Worm (Caenorhabditis elegans): ENCODE measurements around the gene mdt-20.
A peak's percentile ranks its signal among the peaks of the same experiment; 100 is the strongest.
"Not testable (repeated sequence)": the region's sequence is repeated elsewhere in the genome, so short reads cannot be mapped to it uniquely, and the experiment has no call there.

Gene mdt-20

DNA sequence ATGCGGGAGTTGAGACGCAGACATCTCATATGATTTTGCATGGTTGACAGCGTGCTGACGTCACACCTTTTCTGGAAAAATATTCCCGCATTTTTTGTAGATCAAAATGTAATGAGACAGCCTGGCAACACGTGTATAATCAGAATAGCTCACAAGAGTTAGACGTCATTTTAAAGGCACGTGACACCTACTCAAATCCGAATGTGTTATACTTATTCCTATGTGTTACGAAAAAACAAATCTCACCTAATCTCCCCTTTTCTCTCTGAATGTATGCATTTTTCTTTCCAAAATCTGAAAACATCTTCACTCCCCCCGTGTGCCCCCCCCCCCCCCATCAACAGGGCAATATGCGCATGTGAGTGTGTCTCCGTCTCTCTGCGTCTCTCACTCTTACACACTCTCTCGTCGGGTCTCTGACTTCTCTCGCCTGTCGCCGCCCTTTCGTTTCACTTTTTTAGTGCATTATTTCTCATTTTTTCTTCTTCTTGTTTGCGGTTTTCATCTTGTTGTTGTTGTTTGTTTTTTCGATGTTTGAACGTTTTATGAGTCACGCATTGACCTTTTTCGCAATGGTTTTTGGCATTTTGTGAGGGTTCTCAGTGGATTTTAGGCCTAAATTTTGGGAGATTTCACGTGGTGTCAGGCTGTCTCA, 19.2 kb upstream of the mdt-20 start:
- no peak for TF ChIP-seq hmbx-1 (tag; optimal IDR thresholded peaks at IDR 0.05)
- TF ChIP-seq F13C5.2 (tag; optimal IDR thresholded peaks at IDR 0.05) = peak; percentile 36

- no peak for TF ChIP-seq hmbx-1 (tag; optimal IDR thresholded peaks at IDR 0.05)
- TF ChIP-seq tra-4 (tag; optimal IDR thresholded peaks at IDR 0.05) = no peak
- TF ChIP-seq ceh-36 (tag; optimal IDR thresholded peaks at IDR 0.05) = no peak
- TF ChIP-seq hnd-1 (tag; optimal IDR thresholded peaks at IDR 0.05) = no peak
- no peak for TF ChIP-seq flt-1 (GFP tag; IDR thresholded peaks at IDR 0.05)
- TF ChIP-seq tbx-37 (GFP tag; conservative IDR thresholded peaks at IDR 0.05) = no peak
- no peak for TF ChIP-seq ets-7 (tag; optimal IDR thresholded peaks at IDR 0.05)
- TF ChIP-seq pes-1 (GFP tag; IDR thresholded peaks at IDR 0.05) = no peak
- no peak for TF ChIP-seq sea-1 (GFP tag; conservative IDR thresholded peaks at IDR 0.05)
- TF ChIP-seq aly-1 (tag; optimal IDR thresholded peaks at IDR 0.05) = no peak
- no peak for TF ChIP-seq tbx-11 (GFP tag; IDR thresholded peaks at IDR 0.05)
- TF ChIP-seq ama-1 (optimal IDR thresholded peaks at IDR 0.05) = no peak
- no peak for TF ChIP-seq hmg-4 (GFP tag; optimal IDR thresholded peaks at IDR 0.05)
- TF ChIP-seq F13C5.2 (tag; optimal IDR thresholded peaks at IDR 0.05) = no peak
- TF ChIP-seq scrt-1 (GFP tag; IDR thresholded peaks at IDR 0.05) = no peak
- no peak for TF ChIP-seq B0310.2 (tag; optimal IDR thresholded peaks at IDR 0.05)
- TF ChIP-seq ceh-13 (GFP tag; optimal IDR thresholded peaks at IDR 0.05) = no peak
Observed at ce11 chrIV:1170408-1170807, 17.2 kb upstream of the mdt-20 start, which contains the start of gene cec-2. Gene cec-2 (plus strand): TSS chrIV:1170708.

- TF ChIP-seq tra-4 (tag; optimal IDR thresholded peaks at IDR 0.05) = no peak
- TF ChIP-seq ets-7 (tag; optimal IDR thresholded peaks at IDR 0.05) = no peak
- no peak for TF ChIP-seq hmbx-1 (tag; optimal IDR thresholded peaks at IDR 0.05)
Observed at ce11 chrIV:1174411-1174810, 13.2 kb upstream of the mdt-20 start.

DNA sequence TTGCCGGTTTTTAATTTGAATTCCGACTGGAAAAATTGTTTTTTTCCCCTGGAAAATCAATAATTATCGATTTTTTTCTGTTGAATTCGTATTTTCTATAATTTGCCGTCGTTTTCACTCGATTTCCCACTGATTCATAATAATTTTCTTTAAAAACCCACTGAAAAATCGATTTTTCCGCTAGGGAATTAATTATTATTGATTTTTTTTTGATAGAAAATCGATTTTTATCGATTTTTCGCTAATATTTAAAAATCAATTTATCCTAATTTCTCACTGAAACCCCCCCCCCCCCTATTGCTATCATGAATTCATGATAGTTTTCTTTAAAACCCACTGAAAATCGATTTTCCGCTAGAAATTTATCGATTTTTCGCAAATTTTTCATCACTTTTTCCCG, 11.0 kb upstream of the mdt-20 start:
- TF ChIP-seq ets-7 (tag; optimal IDR thresholded peaks at IDR 0.05) = no peak

DNA sequence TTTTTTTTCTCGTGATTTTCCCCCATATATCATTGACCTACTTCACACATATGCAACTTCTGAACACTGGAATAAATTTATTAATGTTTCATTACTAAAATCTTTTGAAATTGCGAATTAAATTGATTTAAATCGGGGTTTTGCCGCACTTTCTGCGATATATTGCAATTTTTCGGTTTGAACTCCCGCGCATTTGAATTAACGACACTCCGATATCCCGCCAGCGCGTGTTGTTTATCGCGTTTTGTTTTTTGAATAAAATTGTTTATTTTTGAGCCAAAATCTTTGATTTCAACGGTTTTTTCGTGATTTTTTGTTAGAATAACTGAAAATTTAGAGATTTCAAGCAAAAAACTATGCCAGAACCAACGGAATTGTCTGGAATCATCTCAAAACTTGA, 9.9 kb upstream of the mdt-20 start, which contains the start of gene Y104H12D.2:
Y104H12D.2 (plus strand) TSS at position 340 of the 400 bp plus-strand sequence.
- TF ChIP-seq hmbx-1 (tag; optimal IDR thresholded peaks at IDR 0.05) (no peak), hnd-1 (tag; optimal IDR thresholded peaks at IDR 0.05) (no peak), sea-1 (GFP tag; conservative IDR thresholded peaks at IDR 0.05) (no peak), tbx-11 (GFP tag; IDR thresholded peaks at IDR 0.05) (no peak)

DNA sequence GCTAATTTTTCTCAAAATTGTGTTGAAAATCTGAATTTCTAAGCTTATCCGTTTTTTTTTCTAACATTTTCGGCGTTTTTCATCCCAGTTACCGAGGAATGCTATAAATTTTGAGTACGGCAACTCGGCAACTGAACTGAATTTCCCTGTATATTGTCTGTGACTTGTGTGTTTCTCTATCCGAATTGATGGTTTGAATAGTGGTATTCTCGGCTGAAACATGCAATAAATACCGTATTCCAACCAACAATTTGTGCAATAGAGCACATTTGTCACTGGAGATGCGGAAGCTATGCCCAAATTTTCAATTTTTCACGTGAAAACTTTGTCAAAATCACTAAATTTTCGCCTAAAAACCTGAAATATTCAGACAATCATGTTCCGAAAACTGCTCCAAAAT, 5.3 kb upstream of the mdt-20 start, which contains the start of gene rmif-2:
rmif-2 (plus strand) TSS at position 301 of the 400 bp plus-strand sequence.
- not testable (repeated sequence) for TF ChIP-seq ets-7 (tag; optimal IDR thresholded peaks at IDR 0.05); scrt-1 (GFP tag; IDR thresholded peaks at IDR 0.05); aly-1 (tag; optimal IDR thresholded peaks at IDR 0.05)

ce11 chrIV:1192765-1193164, 5.2 kb downstream of the mdt-20 start, which contains the start of gene spl-3:
Gene spl-3 (plus strand): TSS chrIV:1193065.
- TF ChIP-seq hmbx-1 (tag; optimal IDR thresholded peaks at IDR 0.05) (no peak), aly-1 (tag; optimal IDR thresholded peaks at IDR 0.05) (no peak), sea-1 (GFP tag; conservative IDR thresholded peaks at IDR 0.05) (no peak), hmg-4 (GFP tag; optimal IDR thresholded peaks at IDR 0.05) (no peak), hnd-1 (tag; optimal IDR thresholded peaks at IDR 0.05) (no peak), pes-1 (GFP tag; IDR thresholded peaks at IDR 0.05) (no peak), ama-1 (optimal IDR thresholded peaks at IDR 0.05) (no peak), flt-1 (GFP tag; IDR thresholded peaks at IDR 0.05) (no peak), ets-7 (tag; optimal IDR thresholded peaks at IDR 0.05) (no peak), scrt-1 (GFP tag; IDR thresholded peaks at IDR 0.05) (no peak), B0310.2 (tag; optimal IDR thresholded peaks at IDR 0.05) (no peak)

DNA sequence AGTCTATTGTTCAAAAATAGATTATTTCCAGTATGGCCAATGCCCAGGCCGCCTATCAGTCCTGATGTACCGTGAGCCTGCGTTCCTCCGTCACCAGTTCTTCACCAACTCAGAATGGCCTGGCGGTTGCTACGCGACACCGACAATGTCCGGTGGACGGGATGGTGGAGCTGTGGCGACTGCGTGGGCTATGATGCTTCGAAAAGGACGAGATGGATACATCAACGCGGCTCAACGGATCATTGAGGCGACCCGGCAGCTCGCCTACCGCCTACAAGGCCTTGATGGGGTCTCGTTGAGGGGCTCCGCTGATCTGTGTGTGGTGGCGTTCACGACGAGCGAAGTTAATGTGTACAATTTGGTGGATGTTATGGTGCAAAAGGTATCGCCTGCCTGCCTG, 11.9 kb downstream of the mdt-20 start:
- TF ChIP-seq hnd-1 (tag; optimal IDR thresholded peaks at IDR 0.05) (no peak), hmg-4 (GFP tag; optimal IDR thresholded peaks at IDR 0.05) (no peak), ceh-36 (tag; optimal IDR thresholded peaks at IDR 0.05) (no peak), ceh-13 (GFP tag; optimal IDR thresholded peaks at IDR 0.05) (no peak), pes-1 (GFP tag; IDR thresholded peaks at IDR 0.05) (no peak), tbx-37 (GFP tag; conservative IDR thresholded peaks at IDR 0.05) (no peak), flt-1 (GFP tag; IDR thresholded peaks at IDR 0.05) (no peak), ets-7 (tag; optimal IDR thresholded peaks at IDR 0.05) (no peak), ama-1 (optimal IDR thresholded peaks at IDR 0.05) (no peak), sea-1 (GFP tag; conservative IDR thresholded peaks at IDR 0.05) (no peak), aly-1 (tag; optimal IDR thresholded peaks at IDR 0.05) (no peak), tbx-11 (GFP tag; IDR thresholded peaks at IDR 0.05) (no peak)

DNA sequence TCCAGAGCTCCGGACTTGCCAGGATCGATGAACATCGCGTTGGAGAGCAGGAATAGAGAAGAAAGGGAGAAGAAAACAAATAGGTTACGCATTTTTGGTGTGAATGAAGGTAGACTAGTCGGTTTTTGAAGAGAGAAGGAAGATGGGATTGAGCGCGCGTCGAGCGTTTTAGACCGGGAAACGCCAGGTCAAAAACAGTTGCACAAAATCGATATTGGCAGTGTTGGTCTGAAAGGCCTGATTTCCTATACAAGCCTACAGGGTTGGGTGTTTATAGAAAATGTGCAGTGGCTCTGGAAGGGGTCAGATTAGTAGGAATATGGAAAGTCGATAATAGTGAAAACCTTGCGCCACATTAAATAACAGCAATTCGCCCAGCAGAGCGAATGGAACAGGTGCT, 17.3 kb downstream of the mdt-20 start, which contains the start of gene dsl-2:
dsl-2 (minus strand) TSS at position 101 of the 400 bp plus-strand sequence.
- TF ChIP-seq hmg-4 (GFP tag; optimal IDR thresholded peaks at IDR 0.05) (no peak), hmbx-1 (tag; optimal IDR thresholded peaks at IDR 0.05) (no peak), sea-1 (GFP tag; conservative IDR thresholded peaks at IDR 0.05) (no peak), ama-1 (optimal IDR thresholded peaks at IDR 0.05) (no peak), ceh-13 (GFP tag; optimal IDR thresholded peaks at IDR 0.05) (no peak), tbx-11 (GFP tag; IDR thresholded peaks at IDR 0.05) (no peak), pes-1 (GFP tag; IDR thresholded peaks at IDR 0.05) (no peak), F13C5.2 (tag; optimal IDR thresholded peaks at IDR 0.05) (no peak), scrt-1 (GFP tag; IDR thresholded peaks at IDR 0.05) (no peak), tra-4 (tag; optimal IDR thresholded peaks at IDR 0.05) (no peak), aly-1 (tag; optimal IDR thresholded peaks at IDR 0.05) (no peak)
